Worm (Caenorhabditis elegans) whole organism, dauer: ENCODE results near the gene C16H3.3.
"Not testable (repeated sequence)": the region's sequence is repeated elsewhere in the genome, so short reads cannot be mapped to it uniquely, and the experiment has no call there.

Experiments used
- unc-62 ChIP-seq: sonication (generic microtip); optimal IDR thresholded peaks from 2 replicates; lab custom pipeline; 2017; ENCODE audit warnings: missing biosample characterization, missing genetic modification reagents, missing genetic modification characterization

The C16H3.3 gene

ce11 chrX:17609948-17610347 lies at the start of gene C16H3.3:
Gene C16H3.3 (minus strand): TSS chrX:17610048.
- TF ChIP-seq unc-62 (GFP tag; lab: Kevin White, UChicago), result no peak

DNA sequence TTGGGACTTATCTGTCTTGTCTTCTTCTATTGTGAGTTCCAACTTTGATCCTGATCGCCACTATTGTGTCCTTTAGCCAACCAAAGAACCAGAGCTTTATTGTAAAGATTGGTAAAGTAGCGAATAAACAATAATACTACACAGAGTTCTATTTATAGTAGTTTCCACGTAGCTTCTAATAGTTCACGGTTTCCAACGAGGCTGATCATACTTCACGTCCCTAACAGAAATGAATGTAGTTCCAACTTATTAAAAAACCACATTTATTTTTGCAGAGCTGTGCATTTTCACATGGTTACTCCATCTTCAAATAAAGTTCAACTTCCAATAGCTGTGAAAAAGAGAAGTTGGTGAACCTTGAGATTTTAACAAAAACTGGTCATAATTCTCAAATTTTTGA lies 39.5 kb upstream of the C16H3.3 start, which contains the start of gene tmem-218:
Gene tmem-218 (plus strand): TSS at position 301 of the 400 bp plus-strand sequence.
- not testable (repeated sequence) for TF ChIP-seq unc-62 (GFP tag; lab: Kevin White, UChicago)

ce11 chrX:17643812-17644211 lies 34.0 kb upstream of the C16H3.3 start:
- no peak for TF ChIP-seq unc-62 (GFP tag; lab: Kevin White, UChicago)

- TF ChIP-seq unc-62 (GFP tag; lab: Kevin White, UChicago), result no peak
These were observed 33.0 kb upstream of the C16H3.3 start for ce11 chrX:17642832-17643231.

ce11 chrX:17640790-17641189 lies 30.9 kb upstream of the C16H3.3 start, which contains the start of gene H18N23.2:
Gene H18N23.2 (minus strand): TSS chrX:17640871.
- no peak for TF ChIP-seq unc-62 (GFP tag; lab: Kevin White, UChicago)

DNA sequence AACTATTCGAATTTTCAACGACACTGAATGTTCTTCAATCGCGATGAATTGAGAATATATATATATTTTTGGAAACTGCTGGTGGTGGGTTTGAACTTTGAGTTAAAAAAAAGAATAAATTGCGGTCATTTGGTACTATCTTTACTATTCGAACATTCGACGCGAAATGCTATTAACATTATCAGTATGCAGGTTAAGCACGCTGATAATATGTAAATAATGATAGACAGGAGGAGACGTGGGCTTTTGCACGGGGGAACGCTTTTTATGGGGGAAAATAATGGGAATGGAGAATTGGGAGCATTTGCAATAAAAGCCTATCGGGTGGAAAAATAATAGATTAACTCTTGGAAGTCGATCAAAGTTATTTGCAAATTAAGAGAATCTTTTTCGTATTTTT lies 29.1 kb upstream of the C16H3.3 start:
- no peak for TF ChIP-seq unc-62 (GFP tag; lab: Kevin White, UChicago)

DNA sequence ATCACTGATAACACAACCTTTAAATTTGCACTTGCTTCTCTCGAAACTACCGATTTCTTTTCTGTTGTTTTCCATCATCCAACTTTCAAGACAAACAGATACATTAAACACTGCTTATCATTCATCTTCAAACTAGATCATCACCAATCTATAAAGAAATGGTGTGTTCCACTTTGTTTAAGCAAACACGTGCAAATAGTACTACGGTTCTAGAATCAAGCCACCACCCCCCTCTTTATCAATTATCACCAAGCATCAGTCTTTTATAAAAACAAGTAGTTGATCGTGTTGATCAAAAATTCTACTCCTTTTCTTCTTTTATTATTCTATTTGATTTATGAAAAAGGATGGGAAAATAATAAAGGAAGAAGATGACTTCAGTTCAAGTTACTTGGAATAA lies 28.6 kb upstream of the C16H3.3 start:
- TF ChIP-seq unc-62 (GFP tag; lab: Kevin White, UChicago), result no peak

DNA sequence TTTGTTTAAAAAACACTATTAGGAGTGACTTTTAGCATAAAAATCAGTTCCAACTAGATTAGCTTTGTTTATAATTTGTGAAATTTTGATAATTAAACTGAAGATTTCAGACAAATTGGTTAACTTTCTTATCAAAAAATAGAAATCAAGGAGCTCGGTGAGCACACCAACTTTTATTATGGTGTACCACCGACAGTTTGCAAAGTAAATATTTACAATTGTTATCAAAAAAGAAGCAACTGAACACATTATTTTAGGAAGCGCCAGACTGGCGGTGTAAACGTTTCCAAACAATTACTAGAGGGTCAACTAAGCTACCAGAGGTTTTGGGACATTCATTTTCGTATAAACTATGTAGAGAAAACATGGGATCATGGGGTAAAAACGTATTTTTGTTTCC lies 27.7 kb upstream of the C16H3.3 start:
- no peak for TF ChIP-seq unc-62 (GFP tag; lab: Kevin White, UChicago)

ce11 chrX:17636326-17636735 lies 26.5 kb upstream of the C16H3.3 start:
- no peak for TF ChIP-seq unc-62 (GFP tag; lab: Kevin White, UChicago)

ce11 chrX:17634245-17634644 lies 24.4 kb upstream of the C16H3.3 start:
- TF ChIP-seq unc-62 (GFP tag; lab: Kevin White, UChicago), result no peak

ce11 chrX:17633166-17633565 lies 23.3 kb upstream of the C16H3.3 start:
- no peak for TF ChIP-seq unc-62 (GFP tag; lab: Kevin White, UChicago)

DNA sequence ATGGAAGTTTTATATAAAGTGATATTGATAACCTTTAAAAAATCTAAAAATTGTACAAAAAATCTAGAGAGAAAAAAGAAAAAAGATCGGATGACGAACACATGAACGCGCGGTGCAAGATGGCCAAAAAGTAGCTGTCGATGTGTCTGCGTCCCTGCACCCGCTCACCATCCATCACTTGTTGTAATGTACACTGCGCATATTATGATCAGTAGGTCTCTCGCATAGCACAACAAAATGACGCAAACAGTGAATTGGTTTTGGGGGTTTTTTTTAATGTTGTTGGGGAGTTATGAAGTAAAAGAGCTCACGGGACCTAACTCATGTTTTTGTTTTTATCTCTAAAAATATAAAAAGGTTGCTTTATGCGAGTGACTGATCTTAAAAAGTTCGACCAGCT lies 21.9 kb upstream of the C16H3.3 start:
- TF ChIP-seq unc-62 (GFP tag; lab: Kevin White, UChicago), result no peak

DNA sequence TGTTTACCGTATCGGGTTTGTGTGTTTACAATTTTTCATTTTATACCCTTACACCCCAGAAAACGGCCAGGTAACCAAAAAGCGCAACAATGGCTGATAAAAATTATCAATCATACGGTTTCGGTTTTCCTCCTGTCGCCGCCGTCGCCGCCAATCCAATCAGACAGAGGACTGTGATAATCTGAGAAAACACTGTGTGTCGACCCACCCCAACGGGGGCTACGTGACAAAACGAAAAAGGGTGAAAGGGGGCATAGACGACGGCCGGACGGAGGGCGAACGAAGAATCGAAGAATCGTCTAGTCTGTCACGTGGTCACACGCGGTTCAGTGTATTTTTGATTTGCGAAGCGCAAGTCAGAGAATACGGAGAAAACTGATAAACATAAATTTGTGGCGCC lies 21.0 kb upstream of the C16H3.3 start:
- no peak for TF ChIP-seq unc-62 (GFP tag; lab: Kevin White, UChicago)

ce11 chrX:17628345-17628744 lies 18.5 kb upstream of the C16H3.3 start:
- no peak for TF ChIP-seq unc-62 (GFP tag; lab: Kevin White, UChicago)

- TF ChIP-seq unc-62 (GFP tag; lab: Kevin White, UChicago), result no peak
These were observed 18.1 kb upstream of the C16H3.3 start for ce11 chrX:17627923-17628322.

DNA sequence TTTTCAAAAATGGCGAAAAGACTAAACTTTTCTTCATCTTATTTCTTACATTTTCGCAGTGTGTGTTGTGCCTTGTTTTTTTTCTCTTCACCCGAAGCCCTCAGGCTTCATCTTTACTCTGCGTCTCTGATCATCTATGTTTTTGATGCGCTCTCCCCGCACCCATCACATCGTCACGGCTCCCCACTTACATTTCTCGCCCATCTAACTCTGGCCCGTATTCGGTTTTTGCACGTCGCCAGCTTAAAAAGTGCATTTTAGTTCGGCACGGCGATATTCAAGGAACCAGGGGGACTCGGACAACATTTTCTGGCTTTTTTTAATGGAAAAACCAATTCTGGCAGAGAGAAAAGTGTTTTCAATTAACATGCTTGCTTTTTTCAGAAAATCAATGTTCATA lies 17.5 kb upstream of the C16H3.3 start:
- no peak for TF ChIP-seq unc-62 (GFP tag; lab: Kevin White, UChicago)

DNA sequence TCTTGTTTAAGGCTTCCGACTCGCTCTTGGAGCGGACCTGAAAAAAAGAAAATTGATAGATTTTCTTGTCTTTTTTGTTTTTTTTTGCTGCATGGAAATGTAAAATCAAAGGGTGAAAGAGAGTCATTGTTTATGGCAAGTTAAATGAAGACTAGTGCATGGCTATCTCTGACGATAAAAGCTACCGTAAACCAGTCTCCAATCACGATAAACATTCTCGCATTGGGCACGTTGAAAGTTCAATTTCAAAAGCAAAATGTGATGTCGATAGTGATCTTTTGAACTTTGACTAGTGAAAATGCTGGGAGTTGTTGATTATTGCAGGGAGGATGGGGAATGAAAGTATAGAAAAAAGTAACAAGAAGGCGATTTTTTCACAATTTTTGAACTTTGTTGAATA lies 16.8 kb upstream of the C16H3.3 start:
- TF ChIP-seq unc-62 (GFP tag; lab: Kevin White, UChicago), result no peak

- no peak for TF ChIP-seq unc-62 (GFP tag; lab: Kevin White, UChicago)
These were observed 15.9 kb upstream of the C16H3.3 start for ce11 chrX:17625729-17626128.
